Fruit fly (Drosophila melanogaster) whole organism, embryonic: ENCODE data around the gene galla-2.

Experiments used
- Max ChIP-seq: fragments of 200-800 bp; sonication (Bioruptor generic); optimal IDR thresholded peaks from 2 replicates; lab custom pipeline; 2016; ENCODE audit warnings: missing biosample characterization, mild to moderate bottlenecking, missing genetic modification characterization
- sim ChIP-seq: fragments of 200-800 bp; sonication (Bioruptor generic); IDR thresholded peaks from 2 replicates; pipeline ENCODE4 v1.3.6; 2022; ENCODE audit warnings: missing biosample characterization, missing genetic modification characterization
- trh ChIP-seq: fragments of 200-800 bp; sonication (Bioruptor generic); optimal IDR thresholded peaks from 2 replicates; lab custom pipeline; 2016; ENCODE audit warnings: missing biosample characterization, missing genetic modification characterization

- TF ChIP-seq trh (no peak), Max (GFP tag; lab: Kevin White, UChicago) (no peak), sim (GFP tag; lab: Robert Waterston, UW) (no peak)
These were observed 39.0 kb upstream of the galla-2 start for dm6 chr3L:10843685-10844084.
